Worm (Caenorhabditis elegans) whole organism, L4/young adult: Measurements from ENCODE around the gene F18A12.7.

Experiments used
- W03F9.2 ChIP-seq: fragments of 150-350 bp; optimal IDR thresholded peaks from 2 replicates; lab custom pipeline; 2014; ENCODE audit warnings: missing biosample characterization, missing genetic modification characterization
- dao-5 ChIP-seq: sonication (generic microtip); optimal IDR thresholded peaks from 2 replicates; lab custom pipeline; 2016; ENCODE audit warnings: missing genotype, missing genetic modification characterization, moderate library complexity, missing compliant biosample characterization
- him-1 ChIP-seq: sonication (generic microtip); optimal IDR thresholded peaks from 2 replicates; lab custom pipeline; 2016; ENCODE audit warnings: missing genotype, missing genetic modification reagents, missing genetic modification characterization, missing compliant biosample characterization

DNA sequence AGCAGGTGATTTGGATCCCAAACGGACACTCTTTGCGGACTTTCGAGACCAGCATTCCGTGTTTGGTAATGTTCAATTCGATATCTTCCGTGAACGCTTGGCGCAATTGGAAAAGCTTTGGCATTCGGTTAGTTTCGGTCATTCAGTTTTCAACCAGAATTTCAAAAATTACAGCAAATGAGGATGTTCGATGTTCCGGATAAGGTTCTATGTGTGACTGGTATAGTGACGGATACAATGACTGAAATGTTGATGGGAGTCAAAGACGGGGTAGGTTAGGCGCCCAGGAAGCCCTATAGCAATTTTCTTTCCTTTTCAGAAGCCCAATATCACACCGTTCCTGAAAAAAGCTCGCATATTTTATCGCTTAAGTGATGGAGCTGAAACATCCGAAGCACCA, 31.2 kb downstream of the F18A12.7 start:
- no peak for TF ChIP-seq him-1 (tag; lab: Kevin White, UChicago)
- TF ChIP-seq W03F9.2 (tag; lab: Kevin White, UChicago), result no peak
- no peak for TF ChIP-seq dao-5
